Fruit fly (Drosophila melanogaster): ENCODE data around the gene CG42393.

DNA sequence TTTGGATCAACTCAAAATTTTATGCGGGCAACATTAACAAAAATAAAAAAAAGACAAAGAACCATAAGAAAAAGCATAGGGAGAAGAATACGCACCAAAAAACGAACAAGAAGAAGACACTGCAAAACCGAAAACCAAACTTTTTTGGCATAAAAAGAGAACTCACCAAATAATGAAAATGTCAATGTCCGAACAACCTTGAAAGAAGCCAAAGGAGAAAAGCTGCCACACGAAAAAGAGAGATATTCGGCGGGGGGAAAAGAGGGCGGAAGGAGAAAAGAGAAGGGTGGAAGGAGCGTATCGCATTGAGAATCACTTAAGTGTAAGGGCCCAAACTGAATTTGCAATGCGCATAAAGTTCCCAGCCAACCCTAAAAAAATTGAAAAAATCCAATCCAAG, 23.5 kb upstream of the CG42393 start:
- TF ChIP-seq CG8478 (optimal IDR thresholded peaks at IDR 0.05) (no peak), CTCF (optimal IDR thresholded peaks at IDR 0.05) (no peak)
